Fruit fly (Drosophila melanogaster) whole organism, prepupa: ENCODE measurements around the gene CG10338.

Experiments
- CG10631 ChIP-seq: fragments of 200-800 bp; sonication (Bioruptor generic); optimal IDR thresholded peaks from 2 replicates; lab custom pipeline; 2016; ENCODE audit warnings: missing biosample characterization, missing genetic modification characterization
- CG10669 ChIP-seq: fragments of 200-800 bp; sonication (Bioruptor generic); optimal IDR thresholded peaks from 3 replicates; lab custom pipeline; 2018; ENCODE audit warnings: missing biosample characterization, mild to moderate bottlenecking, missing genetic modification characterization, moderate library complexity
- CG11762 ChIP-seq: fragments of 200-800 bp; sonication (Bioruptor generic); optimal IDR thresholded peaks from 3 replicates; lab custom pipeline; 2016; ENCODE audit warnings: missing biosample characterization, missing genetic modification characterization; ENCODE audit not compliant: insufficient read depth
- CG11902 ChIP-seq: fragments of 200-800 bp; sonication (Bioruptor generic); optimal IDR thresholded peaks from 3 replicates; lab custom pipeline; 2016; ENCODE audit warnings: missing biosample characterization, missing genetic modification characterization
- CG31627 ChIP-seq: fragments of 200-800 bp; sonication (Bioruptor generic); optimal IDR thresholded peaks from 3 replicates; lab custom pipeline; 2016; ENCODE audit warnings: missing biosample characterization, missing genetic modification characterization
- CG32006 ChIP-seq: fragments of 200-800 bp; sonication (Bioruptor generic); optimal IDR thresholded peaks from 3 replicates; lab custom pipeline; 2017; ENCODE audit warnings: missing biosample characterization, mild to moderate bottlenecking, missing genetic modification characterization
- CG34406 ChIP-seq: fragments of 200-800 bp; sonication (Bioruptor generic); optimal IDR thresholded peaks from 3 replicates; lab custom pipeline; 2016; ENCODE audit warnings: missing biosample characterization, missing genetic modification characterization
- CG3919 ChIP-seq: fragments of 200-800 bp; sonication (Bioruptor generic); optimal IDR thresholded peaks from 3 replicates; lab custom pipeline; 2016; ENCODE audit warnings: missing biosample characterization, missing genetic modification characterization
- CG6276 ChIP-seq: fragments of 200-800 bp; sonication (Bioruptor generic); optimal IDR thresholded peaks from 2 replicates; lab custom pipeline; 2017; ENCODE audit warnings: missing biosample characterization, mild to moderate bottlenecking, missing genetic modification characterization
- CG6792 ChIP-seq: fragments of 200-800 bp; sonication (Bioruptor generic); optimal IDR thresholded peaks from 3 replicates; lab custom pipeline; 2016; ENCODE audit warnings: missing biosample characterization, missing genetic modification characterization
- CG6808 ChIP-seq: fragments of 200-800 bp; sonication (Bioruptor generic); optimal IDR thresholded peaks from 3 replicates; lab custom pipeline; 2017; ENCODE audit warnings: missing biosample characterization, missing genetic modification characterization, mild to moderate bottlenecking, moderate library complexity, missing genetic modification reagents
- CG7368 ChIP-seq: fragments of 200-800 bp; sonication (Bioruptor generic); optimal IDR thresholded peaks from 3 replicates; lab custom pipeline; 2016; ENCODE audit warnings: missing biosample characterization, missing genetic modification characterization
- CG8119 ChIP-seq: fragments of 200-800 bp; sonication (Bioruptor generic); IDR thresholded peaks from 3 replicates; pipeline ENCODE4 v1.3.6; 2022; ENCODE audit warnings: missing biosample characterization, missing genetic modification characterization
- CG8319 ChIP-seq: fragments of 200-800 bp; sonication (Bioruptor generic); optimal IDR thresholded peaks from 3 replicates; lab custom pipeline; 2016; ENCODE audit warnings: missing biosample characterization, missing genetic modification characterization
- CG8632 ChIP-seq: fragments of 200-800 bp; sonication (Bioruptor generic); optimal IDR thresholded peaks from 3 replicates; lab custom pipeline; 2016; ENCODE audit warnings: missing biosample characterization, missing genetic modification characterization
- CG9139 ChIP-seq: fragments of 200-800 bp; sonication (Bioruptor generic); optimal IDR thresholded peaks from 3 replicates; lab custom pipeline; 2017; ENCODE audit warnings: missing biosample characterization, mild to moderate bottlenecking, missing genetic modification characterization
- Eip75B ChIP-seq: fragments of 200-800 bp; sonication (Bioruptor generic); optimal IDR thresholded peaks from 3 replicates; lab custom pipeline; 2016; ENCODE audit warnings: missing biosample characterization, missing genetic modification characterization
- Eip78C ChIP-seq: fragments of 200-800 bp; sonication (Bioruptor generic); peaks from one replicate; lab custom pipeline; 2016; ENCODE audit warnings: missing biosample characterization, missing genetic modification characterization
- Eip93F ChIP-seq: fragments of 200-800 bp; sonication (Bioruptor generic); optimal IDR thresholded peaks from 2 replicates; lab custom pipeline; 2016; ENCODE audit warnings: missing biosample characterization, mild to moderate bottlenecking, missing genetic modification characterization
- Ets21C ChIP-seq: fragments of 200-800 bp; sonication (Bioruptor generic); optimal IDR thresholded peaks from 3 replicates; lab custom pipeline; 2016; ENCODE audit warnings: missing biosample characterization, missing genetic modification characterization
- Ets96B ChIP-seq: fragments of 200-800 bp; optimal IDR thresholded peaks from 2 replicates; lab custom pipeline; 2019; ENCODE audit warnings: missing biosample characterization, mild to moderate bottlenecking, missing genetic modification characterization, moderate library complexity
- Gug ChIP-seq: fragments of 200-800 bp; sonication (Bioruptor generic); IDR thresholded peaks from 2 replicates; pipeline ENCODE4 v1.3.6; 2022; ENCODE audit warnings: missing biosample characterization, missing genetic modification characterization
- Hr38 ChIP-seq: sonication (Bioruptor generic); optimal IDR thresholded peaks from 2 replicates; lab custom pipeline; 2016; ENCODE audit warnings: missing biosample characterization, missing genetic modification characterization
- Hr39 ChIP-seq: fragments of 200-800 bp; sonication (Bioruptor generic); optimal IDR thresholded peaks from 2 replicates; lab custom pipeline; 2016; ENCODE audit warnings: missing biosample characterization, missing genetic modification characterization
- Hr4 ChIP-seq: fragments of 200-800 bp; sonication (Bioruptor generic); optimal IDR thresholded peaks from 3 replicates; lab custom pipeline; 2016; ENCODE audit warnings: missing biosample characterization, missing genetic modification characterization
- Lpt ChIP-seq: fragments of 200-800 bp; sonication (Bioruptor generic); optimal IDR thresholded peaks from 3 replicates; lab custom pipeline; 2016; ENCODE audit warnings: missing biosample characterization, missing genetic modification characterization
- Met ChIP-seq: fragments of 200-800 bp; sonication (Bioruptor generic); optimal IDR thresholded peaks from 3 replicates; lab custom pipeline; 2016; ENCODE audit warnings: missing biosample characterization, missing genetic modification characterization
- OdsH ChIP-seq: fragments of 200-800 bp; sonication (Bioruptor generic); optimal IDR thresholded peaks from 3 replicates; lab custom pipeline; 2016; ENCODE audit warnings: missing biosample characterization, missing genetic modification characterization
- Smox ChIP-seq: fragments of 200-800 bp; sonication (Bioruptor generic); optimal IDR thresholded peaks from 3 replicates; lab custom pipeline; 2016; ENCODE audit warnings: missing biosample characterization, missing genetic modification characterization
- Sox102F ChIP-seq: fragments of 200-800 bp; sonication (Bioruptor generic); optimal IDR thresholded peaks from 2 replicates; lab custom pipeline; 2016; ENCODE audit warnings: missing biosample characterization, mild to moderate bottlenecking, missing genetic modification characterization
- Sox14 ChIP-seq: fragments of 200-800 bp; sonication (Bioruptor generic); optimal IDR thresholded peaks from 3 replicates; lab custom pipeline; 2016; ENCODE audit warnings: missing biosample characterization, missing genetic modification characterization
- Sox15 ChIP-seq: fragments of 200-800 bp; sonication (Bioruptor generic); optimal IDR thresholded peaks from 3 replicates; lab custom pipeline; 2016; ENCODE audit warnings: missing biosample characterization, missing genetic modification characterization
- achi ChIP-seq: fragments of 200-800 bp; sonication (Bioruptor generic); optimal IDR thresholded peaks from 3 replicates; lab custom pipeline; 2016; ENCODE audit warnings: missing biosample characterization, missing genetic modification characterization
- acj6 ChIP-seq: fragments of 200-800 bp; sonication (Bioruptor generic); optimal IDR thresholded peaks from 3 replicates; lab custom pipeline; 2016; ENCODE audit warnings: missing biosample characterization, missing genetic modification characterization
- cyc ChIP-seq: fragments of 200-800 bp; sonication (Bioruptor generic); optimal IDR thresholded peaks from 3 replicates; lab custom pipeline; 2016; ENCODE audit warnings: missing biosample characterization, missing genetic modification characterization
- dac ChIP-seq: fragments of 200-800 bp; sonication (Bioruptor generic); optimal IDR thresholded peaks from 2 replicates; lab custom pipeline; 2017; ENCODE audit warnings: missing biosample characterization, mild to moderate bottlenecking, missing genetic modification characterization
- dsx ChIP-seq: fragments of 200-800 bp; optimal IDR thresholded peaks from 3 replicates; lab custom pipeline; 2019; ENCODE audit warnings: missing biosample characterization, mild to moderate bottlenecking, missing genetic modification characterization, moderate library complexity; ENCODE audit not compliant: poor library complexity, severe bottlenecking
- eg ChIP-seq: fragments of 200-800 bp; sonication (Bioruptor generic); IDR thresholded peaks from 3 replicates; pipeline ENCODE4 v1.3.6; 2022; ENCODE audit warnings: missing biosample characterization, missing genetic modification characterization
- esn ChIP-seq: fragments of 200-800 bp; sonication (Bioruptor generic); optimal IDR thresholded peaks from 2 replicates; lab custom pipeline; 2016; ENCODE audit warnings: missing biosample characterization, mild to moderate bottlenecking, missing genetic modification characterization, moderate library complexity
- fd59A ChIP-seq: fragments of 200-800 bp; sonication (Bioruptor generic); optimal IDR thresholded peaks from 2 replicates; lab custom pipeline; 2017; ENCODE audit warnings: missing biosample characterization, mild to moderate bottlenecking, missing genetic modification characterization, missing genetic modification reagents
- fd85E ChIP-seq: fragments of 200-800 bp; sonication (Bioruptor generic); optimal IDR thresholded peaks from 3 replicates; lab custom pipeline; 2016; ENCODE audit warnings: missing biosample characterization, missing genetic modification characterization
- fkh ChIP-seq: fragments of 200-800 bp; sonication (Bioruptor generic); optimal IDR thresholded peaks from 3 replicates; lab custom pipeline; 2017; ENCODE audit warnings: missing biosample characterization, mild to moderate bottlenecking, missing genetic modification characterization, moderate library complexity
- lz ChIP-seq: fragments of 200-800 bp; sonication (Bioruptor generic); optimal IDR thresholded peaks from 3 replicates; lab custom pipeline; 2016; ENCODE audit warnings: missing biosample characterization, missing genetic modification characterization
- net ChIP-seq: fragments of 200-800 bp; sonication (Bioruptor generic); optimal IDR thresholded peaks from 3 replicates; lab custom pipeline; 2016; ENCODE audit warnings: missing biosample characterization, missing genetic modification characterization
- pdm3 ChIP-seq: fragments of 200-800 bp; sonication (Bioruptor generic); optimal IDR thresholded peaks from 3 replicates; lab custom pipeline; 2016; ENCODE audit warnings: missing biosample characterization, missing genetic modification characterization
- salr ChIP-seq, 2 experiments: fragments of 200-800 bp; sonication (Bioruptor generic); optimal IDR thresholded peaks; 3 replicates each; lab custom pipeline; 2016 to 2018; ENCODE audit warnings: missing biosample characterization in 2 of 2, missing genetic modification characterization in 2 of 2, mild to moderate bottlenecking in 1 of 2
- spab ChIP-seq: fragments of 200-800 bp; sonication (Bioruptor generic); optimal IDR thresholded peaks from 2 replicates; lab custom pipeline; 2017; ENCODE audit warnings: missing biosample characterization, mild to moderate bottlenecking, missing genetic modification characterization, missing genetic modification reagents
- ss ChIP-seq, 2 experiments: fragments of 200-800 bp; sonication (Bioruptor generic); optimal IDR thresholded peaks; 2 replicates in 1 of 2; 3 replicates in 1 of 2; lab custom pipeline; 2017 to 2018; ENCODE audit warnings: mild to moderate bottlenecking in 2 of 2, missing biosample characterization in 2 of 2, missing genetic modification characterization in 2 of 2, moderate library complexity in 1 of 2
- svp ChIP-seq: fragments of 200-800 bp; sonication (Bioruptor generic); peaks from one replicate; lab custom pipeline; 2016; ENCODE audit warnings: missing biosample characterization, missing genetic modification characterization
- topi ChIP-seq: fragments of 200-800 bp; sonication (Bioruptor generic); optimal IDR thresholded peaks from 3 replicates; lab custom pipeline; 2016; ENCODE audit warnings: missing biosample characterization, missing genetic modification characterization
- vri ChIP-seq: fragments of 200-800 bp; sonication (Bioruptor generic); optimal IDR thresholded peaks from 3 replicates; lab custom pipeline; 2016; ENCODE audit warnings: missing biosample characterization, mild to moderate bottlenecking, missing genetic modification characterization

The CG10338 gene

DNA sequence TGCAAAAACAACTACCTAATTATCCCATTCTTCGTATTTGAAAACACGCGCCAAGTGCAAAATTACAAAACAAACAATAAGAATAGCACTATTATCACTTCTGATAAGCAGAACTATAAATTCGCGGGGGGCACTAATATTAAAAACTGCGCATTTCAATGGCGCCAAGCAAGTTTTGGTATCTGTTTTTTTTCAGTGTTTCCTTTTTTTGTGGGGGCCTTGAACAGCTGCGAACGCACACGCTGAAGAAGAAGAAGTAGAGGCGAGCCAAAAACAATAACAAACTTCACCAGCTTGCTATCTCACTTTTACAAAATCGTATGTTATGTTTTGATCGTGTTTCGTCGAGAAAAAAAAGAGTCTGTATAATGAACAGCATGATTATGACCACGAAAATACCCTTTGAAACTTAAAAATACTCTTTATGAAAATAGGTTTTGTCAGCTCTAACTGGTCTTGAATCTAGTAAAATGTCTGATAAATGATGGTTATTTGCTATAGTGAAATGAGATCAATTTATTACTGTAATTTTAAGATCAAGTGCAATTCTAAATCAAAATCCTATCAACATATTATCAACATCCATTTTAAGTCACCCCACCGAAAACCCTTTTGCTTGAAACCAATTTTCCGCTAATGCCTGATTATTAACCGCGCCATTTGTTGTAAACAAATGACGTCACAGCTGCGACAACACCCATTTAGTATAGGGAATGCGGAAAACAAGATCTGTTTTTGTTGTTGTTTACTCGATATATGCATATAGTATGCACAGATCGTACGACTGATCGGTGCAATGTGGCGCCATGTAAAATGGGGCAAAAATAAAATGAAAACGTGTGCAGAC lies 1.4 kb upstream of the CG10338 start:
- TF ChIP-seq CG8119 (GFP tag; lab: Robert Waterston, UW), result peak; percentile 36; the same call in 1 of the 3 replicates
- TF ChIP-seq esn, result peak; percentile 59
- no peak for TF ChIP-seq CG7368 (GFP tag; lab: Kevin White, UChicago)
- TF ChIP-seq CG11902 (GFP tag; lab: Kevin White, UChicago), result no peak
- TF ChIP-seq CG31627 (GFP tag; lab: Kevin White, UChicago), result peak; percentile 68
- peak; percentile 67 for TF ChIP-seq Eip78C (GFP tag; lab: Kevin White, UChicago)
- no peak for TF ChIP-seq Lpt (GFP tag; lab: Kevin White, UChicago)
- peak; percentile 51 for TF ChIP-seq net
- no peak for TF ChIP-seq Smox (GFP tag; lab: Kevin White, UChicago)
- TF ChIP-seq Hr4 (GFP tag; lab: Kevin White, UChicago), result no peak
- TF ChIP-seq salr (GFP tag; optimal IDR thresholded peaks at IDR 0.05; lab: Kevin White, UChicago), result no peak
- peak; percentile 53 for TF ChIP-seq Sox14
- TF ChIP-seq Sox15 (GFP tag; lab: Kevin White, UChicago), result peak; percentile 11
- TF ChIP-seq Gug (GFP tag; lab: Robert Waterston, UW), result no peak
- TF ChIP-seq CG11762 (GFP tag; lab: Kevin White, UChicago), result peak; percentile 27
- no peak for TF ChIP-seq CG6276 (GFP tag; lab: Kevin White, UChicago)
- peak; percentile 42 for TF ChIP-seq CG8632 (GFP tag; lab: Kevin White, UChicago)
- TF ChIP-seq cyc (GFP tag; lab: Kevin White, UChicago), result peak; percentile 10
- no peak for TF ChIP-seq ss (GFP tag; optimal IDR thresholded peaks at IDR 0.05; lab: Kevin White, UChicago)
- no peak for TF ChIP-seq fd85E (GFP tag; lab: Kevin White, UChicago)
- TF ChIP-seq dac (GFP tag; lab: Kevin White, UChicago), result no peak
- peak; percentile 59 for TF ChIP-seq topi (GFP tag; lab: Kevin White, UChicago)
- TF ChIP-seq Met (GFP tag; lab: Kevin White, UChicago), result peak; percentile 41
- TF ChIP-seq dsx (GFP tag; lab: Kevin White, UChicago), result no peak
- no peak for TF ChIP-seq Eip93F
- peak; percentile 56 for TF ChIP-seq CG32006 (GFP tag; lab: Kevin White, UChicago)
- peak; percentile 61 for TF ChIP-seq Hr39 (GFP tag; lab: Kevin White, UChicago)
- TF ChIP-seq fd59A (GFP tag; lab: Kevin White, UChicago), result no peak
- no peak for TF ChIP-seq Hr38 (GFP tag; lab: Kevin White, UChicago)
- TF ChIP-seq svp, result peak; percentile 22
- peak; percentile 51 for TF ChIP-seq lz (GFP tag; lab: Kevin White, UChicago)
- no peak for TF ChIP-seq Ets96B
- TF ChIP-seq CG3919 (GFP tag; lab: Kevin White, UChicago), result peak; percentile 58
- TF ChIP-seq acj6, result peak; percentile 53
- TF ChIP-seq Ets21C, result peak; percentile 19
- TF ChIP-seq fkh (GFP tag; lab: Kevin White, UChicago), result peak; percentile 26
- no peak for TF ChIP-seq OdsH (GFP tag; lab: Kevin White, UChicago)
- TF ChIP-seq vri (GFP tag; lab: Kevin White, UChicago), result peak; percentile 58
- peak; percentile 37 for TF ChIP-seq CG10631 (GFP tag; lab: Kevin White, UChicago)
- peak; percentile 56 for TF ChIP-seq CG6792
- TF ChIP-seq CG6808 (GFP tag; lab: Kevin White, UChicago), result no peak
- no peak for TF ChIP-seq spab
- no peak for TF ChIP-seq CG9139 (GFP tag; lab: Kevin White, UChicago)
- TF ChIP-seq CG8319, result no peak
- TF ChIP-seq CG34406 (GFP tag; lab: Kevin White, UChicago), result peak; percentile 28
- TF ChIP-seq Sox102F (GFP tag; lab: Kevin White, UChicago), result peak; percentile 70
- TF ChIP-seq Eip75B (GFP tag; lab: Kevin White, UChicago), result peak; percentile 16
- TF ChIP-seq achi (GFP tag; lab: Kevin White, UChicago), result peak; percentile 41
- TF ChIP-seq CG10669 (GFP tag; lab: Kevin White, UChicago), result no peak
- peak; percentile 71 for TF ChIP-seq eg (GFP tag; lab: Robert Waterston, UW)
- TF ChIP-seq pdm3 (GFP tag; lab: Kevin White, UChicago), result peak; percentile 50
